Fruit fly (Drosophila melanogaster): ENCODE results near the gene Pomp.

Gene Pomp

DNA sequence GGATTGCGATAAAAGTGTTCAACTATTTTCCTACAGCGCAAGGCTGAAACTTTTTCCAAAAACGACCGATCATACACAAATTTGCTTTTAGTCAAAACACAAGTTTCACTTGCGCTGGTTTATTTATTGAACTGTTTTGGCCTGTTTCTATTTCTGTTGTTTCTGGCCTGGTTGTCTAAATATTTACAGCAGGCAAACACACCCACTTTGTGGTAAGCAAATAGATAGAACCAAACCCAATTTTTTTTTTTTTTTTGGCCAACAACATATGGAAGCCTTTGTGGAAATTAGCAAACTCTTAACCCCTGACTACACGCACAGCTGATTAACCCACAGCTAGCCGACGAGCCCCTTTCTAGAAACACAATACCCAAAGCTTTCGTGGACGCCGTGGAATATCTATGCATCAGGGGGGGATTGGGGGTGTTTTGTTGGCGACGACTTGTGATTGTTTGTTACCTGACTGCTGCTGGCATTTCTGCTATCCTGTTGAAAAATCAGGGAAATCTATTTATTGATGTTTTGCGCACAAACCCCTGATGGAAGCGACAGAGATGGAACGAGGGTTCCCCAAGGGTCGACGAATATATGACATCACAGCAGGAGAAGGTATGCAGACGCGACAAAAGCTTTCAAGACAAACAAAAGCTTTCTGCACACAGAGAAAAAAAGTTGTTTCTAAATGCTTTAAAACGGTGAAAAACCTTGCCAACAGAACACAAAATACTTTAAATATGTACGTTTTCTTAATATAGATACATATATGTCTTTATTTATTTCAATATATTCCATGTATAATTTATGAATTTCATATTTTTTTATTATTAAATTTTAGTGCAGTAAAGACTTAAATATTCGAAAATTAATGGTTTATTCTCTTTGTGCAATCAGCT is 20.4 kb downstream of the Pomp start (continued):
- peak; percentile 52 for TF ChIP-seq cwo (GFP tag; optimal IDR thresholded peaks at IDR 0.05)
- peak; percentile 32 for TF ChIP-seq CG18619 (GFP tag; optimal IDR thresholded peaks at IDR 0.05)
- peak; percentile 56 for TF ChIP-seq crc (GFP tag; optimal IDR thresholded peaks at IDR 0.05)
- TF ChIP-seq grau (tag; optimal IDR thresholded peaks at IDR 0.05): peak; percentile 67
- 0 out of 2 replicates have a peak, but pooled peaks have one; percentile 36 for TF ChIP-seq Oaz (GFP tag; IDR thresholded peaks at IDR 0.05)
- no peak for TF ChIP-seq Dad (GFP tag; optimal IDR thresholded peaks at IDR 0.05)
- no peak for TF ChIP-seq Myb (GFP tag; optimal IDR thresholded peaks at IDR 0.05)
- no peak for TF ChIP-seq ken (GFP tag; IDR thresholded peaks at IDR 0.05)
- peak; percentile 33; the same call in 1 of the 2 replicates for TF ChIP-seq HLH3B (GFP tag; IDR thresholded peaks at IDR 0.05)
- no peak for TF ChIP-seq CG13123 (GFP tag; optimal IDR thresholded peaks at IDR 0.05)
- peak in 1 of 2 experiments; percentile 3 for TF ChIP-seq chif (GFP tag; optimal IDR thresholded peaks at IDR 0.05)
- TF ChIP-seq CG2875 (GFP tag; optimal IDR thresholded peaks at IDR 0.05): peak; percentile 17
- TF ChIP-seq Asciz (GFP tag; optimal IDR thresholded peaks at IDR 0.05): peak; percentile 55
- peak; percentile 2 for TF ChIP-seq bab2 (GFP tag; optimal IDR thresholded peaks at IDR 0.05)
- peak; percentile 68 for TF ChIP-seq zf30C (GFP tag; optimal IDR thresholded peaks at IDR 0.05)
- TF ChIP-seq Dbx (GFP tag; IDR thresholded peaks at IDR 0.05): peak; percentile 34; the same call in 1 of the 3 replicates
- TF ChIP-seq trh (GFP tag; optimal IDR thresholded peaks at IDR 0.05): no peak
- TF ChIP-seq Fer2 (tag; optimal IDR thresholded peaks at IDR 0.05): peak; percentile 53
- TF ChIP-seq CG16863 (GFP tag; optimal IDR thresholded peaks at IDR 0.05): no peak
- 0 out of 4 replicates have a peak, but pooled peaks have one; percentile 19 for TF ChIP-seq chinmo (GFP tag; IDR thresholded peaks at IDR 0.05; ENCODE audit: partially characterized antibody)
- TF ChIP-seq CG32532 (GFP tag; IDR thresholded peaks at IDR 0.05): peak; percentile 17
- peak; percentile 46 for TF ChIP-seq CG12104 (GFP tag; optimal IDR thresholded peaks at IDR 0.05)
- TF ChIP-seq Bteb2 (GFP tag; optimal IDR thresholded peaks at IDR 0.05): peak; percentile 28
- peak; percentile 40 for TF ChIP-seq Oli (tag; optimal IDR thresholded peaks at IDR 0.05)
- no peak for TF ChIP-seq CG30431 (GFP tag; optimal IDR thresholded peaks at IDR 0.05)
- TF ChIP-seq CG6689 (GFP tag; IDR thresholded peaks at IDR 0.05): peak; percentile 56; the same call in 1 of the 2 replicates
- TF ChIP-seq otp (GFP tag; IDR thresholded peaks at IDR 0.05): peak; percentile 56; the same call in 1 of the 3 replicates
- peak; percentile 51 for TF ChIP-seq CG12391 (tag; optimal IDR thresholded peaks at IDR 0.05)
- TF ChIP-seq CG16779 (GFP tag; IDR thresholded peaks at IDR 0.05): no peak
- peak; percentile 11 for TF ChIP-seq CG1603 (tag; optimal IDR thresholded peaks at IDR 0.05)
- TF ChIP-seq CG14965 (GFP tag; optimal IDR thresholded peaks at IDR 0.05; ENCODE audit: borderline replicate concordance): peak; percentile 15
- no peak for TF ChIP-seq CG1832 (GFP tag; optimal IDR thresholded peaks at IDR 0.05)
- peak; percentile 43 for TF ChIP-seq NfI (GFP tag; optimal IDR thresholded peaks at IDR 0.05)
- no peak for TF ChIP-seq Hsf (GFP tag; optimal IDR thresholded peaks at IDR 0.05)
- TF ChIP-seq CG11695 (GFP tag; IDR thresholded peaks at IDR 0.05): peak; percentile 70
- TF ChIP-seq bsh (GFP tag; optimal IDR thresholded peaks at IDR 0.05): peak in 1 of 2 experiments; percentile 36
- TF ChIP-seq CG3281 (GFP tag; optimal IDR thresholded peaks at IDR 0.05): peak; percentile 61
- peak; percentile 52 for TF ChIP-seq sob (GFP tag; IDR thresholded peaks at IDR 0.05)
- peak; percentile 43 for TF ChIP-seq CG10267 (tag; optimal IDR thresholded peaks at IDR 0.05)
- peak; percentile 6 to 68 for TF ChIP-seq Hr51 (GFP tag; optimal IDR thresholded peaks at IDR 0.05)
- peak; percentile 33 for TF ChIP-seq CG12744 (GFP tag; optimal IDR thresholded peaks at IDR 0.05)
- no peak for TF ChIP-seq h (optimal IDR thresholded peaks at IDR 0.05)
- TF ChIP-seq Pdp1 (GFP tag; optimal IDR thresholded peaks at IDR 0.05): no peak
- TF ChIP-seq crol (GFP tag; IDR thresholded peaks at IDR 0.05): peak; percentile 80
- TF ChIP-seq abd-A (tag; optimal IDR thresholded peaks at IDR 0.05): peak; percentile 90
- TF ChIP-seq CG18599 (GFP tag; optimal IDR thresholded peaks at IDR 0.05): peak; percentile 82
- TF ChIP-seq Hey (tag; optimal IDR thresholded peaks at IDR 0.05): peak; percentile 25
- TF ChIP-seq wor (GFP tag; IDR thresholded peaks at IDR 0.05): no peak
